Worm (Caenorhabditis elegans) whole organism, early embryonic: ENCODE measurements around the gene moma-1.

ENCODE experiments used
- B0310.2 ChIP-seq: sonication (generic microtip); optimal IDR thresholded peaks from 2 replicates; lab custom pipeline; 2016; ENCODE audit warnings: mild to moderate bottlenecking, missing genetic modification characterization, missing compliant biosample characterization
- F13C5.2 ChIP-seq: sonication (generic microtip); optimal IDR thresholded peaks from 2 replicates; lab custom pipeline; 2017; ENCODE audit warnings: mild to moderate bottlenecking, missing genetic modification characterization, inconsistent platforms, missing compliant biosample characterization
- aly-1 ChIP-seq: sonication (generic microtip); optimal IDR thresholded peaks from 2 replicates; lab custom pipeline; 2016; ENCODE audit warnings: missing genetic modification characterization, missing compliant biosample characterization
- ama-1 ChIP-seq: fragments of 150-350 bp; optimal IDR thresholded peaks from 2 replicates; lab custom pipeline; 2014
- ceh-13 ChIP-seq: fragments of 200-800 bp; sonication (Bioruptor generic); optimal IDR thresholded peaks from 2 replicates; lab custom pipeline; 2018; ENCODE audit warnings: mild to moderate bottlenecking, missing genetic modification characterization, missing compliant biosample characterization
- ceh-36 ChIP-seq: sonication (generic microtip); optimal IDR thresholded peaks from 2 replicates; lab custom pipeline; 2016; ENCODE audit warnings: missing genetic modification characterization, inconsistent platforms, missing compliant biosample characterization
- ets-7 ChIP-seq: sonication (generic microtip); optimal IDR thresholded peaks from 2 replicates; lab custom pipeline; 2016; ENCODE audit warnings: missing genotype, missing genetic modification characterization, missing compliant biosample characterization
- flt-1 ChIP-seq: fragments of 200-800 bp; sonication (Bioruptor generic); IDR thresholded peaks from 2 replicates; pipeline ENCODE4 v1.3.6; 2022; ENCODE audit warnings: missing genetic modification characterization, missing compliant biosample characterization
- hmbx-1 ChIP-seq: sonication (generic microtip); optimal IDR thresholded peaks from 2 replicates; lab custom pipeline; 2016; ENCODE audit warnings: mild to moderate bottlenecking, missing genetic modification characterization, missing compliant biosample characterization
- hmg-4 ChIP-seq: fragments of 200-800 bp; sonication (Bioruptor generic); optimal IDR thresholded peaks from 2 replicates; lab custom pipeline; 2018; ENCODE audit warnings: mild to moderate bottlenecking, missing genetic modification characterization, missing compliant biosample characterization
- hnd-1 ChIP-seq: sonication (generic microtip); optimal IDR thresholded peaks from 2 replicates; lab custom pipeline; 2016; ENCODE audit warnings: missing genetic modification characterization, missing compliant biosample characterization
- pes-1 ChIP-seq: fragments of 200-800 bp; sonication (Bioruptor generic); IDR thresholded peaks from 2 replicates; pipeline ENCODE4 v1.3.6; 2022; ENCODE audit warnings: missing genetic modification reagents, missing genetic modification characterization, missing compliant biosample characterization
- scrt-1 ChIP-seq: fragments of 200-800 bp; sonication (Bioruptor generic); IDR thresholded peaks from 2 replicates; pipeline ENCODE4 v1.3.6; 2022; ENCODE audit warnings: missing genetic modification characterization, missing compliant biosample characterization
- sea-1 ChIP-seq: fragments of 200-800 bp; sonication (Bioruptor generic); conservative IDR thresholded peaks from 2 replicates; pipeline ENCODE4 v1.3.6; 2022; ENCODE audit warnings: missing genetic modification characterization, missing compliant biosample characterization
- tbx-11 ChIP-seq: fragments of 200-800 bp; sonication (Bioruptor generic); IDR thresholded peaks from 2 replicates; pipeline ENCODE4 v1.3.6; 2022; ENCODE audit warnings: missing genetic modification characterization, missing compliant biosample characterization
- tbx-37 ChIP-seq: fragments of 200-800 bp; sonication (Bioruptor generic); conservative IDR thresholded peaks from 2 replicates; pipeline ENCODE4 v1.3.6; 2022; ENCODE audit warnings: missing genetic modification reagents, missing genetic modification characterization, missing compliant biosample characterization
- tra-4 ChIP-seq: sonication (generic microtip); optimal IDR thresholded peaks from 2 replicates; lab custom pipeline; 2017; ENCODE audit warnings: missing genetic modification characterization, missing compliant biosample characterization

moma-1 gene

ce11 chrIII:852296-852695 lies at the start of gene moma-1:
Gene moma-1 (minus strand): TSS chrIII:852396.
- no peak for TF ChIP-seq tbx-11 (GFP tag; lab: Robert Waterston, UW)
- no peak for TF ChIP-seq hnd-1
- no peak for TF ChIP-seq pes-1 (GFP tag; lab: Robert Waterston, UW)
- TF ChIP-seq ets-7 = no peak

- TF ChIP-seq B0310.2 (tag; lab: Kevin White, UChicago) (no peak), scrt-1 (GFP tag; lab: Robert Waterston, UW) (no peak), tbx-37 (GFP tag; lab: Robert Waterston, UW) (no peak), ceh-36 (tag; lab: Kevin White, UChicago) (no peak), ama-1 (no peak), F13C5.2 (no peak), pes-1 (GFP tag; lab: Robert Waterston, UW) (no peak), flt-1 (GFP tag; lab: Robert Waterston, UW) (no peak), tbx-11 (GFP tag; lab: Robert Waterston, UW) (no peak), ceh-13 (GFP tag; lab: Kevin White, UChicago) (no peak), ets-7 (no peak), hmbx-1 (tag; lab: Kevin White, UChicago) (no peak), hmg-4 (GFP tag; lab: Kevin White, UChicago) (no peak)
These were observed 49.5 kb upstream of the moma-1 start for ce11 chrIII:901600-902250.

ce11 chrIII:901148-901547 lies 49.0 kb upstream of the moma-1 start, which contains the start of gene sucl-2:
Gene sucl-2 (minus strand): TSS chrIII:901412.
- no peak for TF ChIP-seq ets-7

- TF ChIP-seq sea-1 (GFP tag; lab: Robert Waterston, UW) (no peak), ets-7 (no peak), tra-4 (tag; lab: Kevin White, UChicago) (no peak), tbx-11 (GFP tag; lab: Robert Waterston, UW) (no peak)
These were observed 47.9 kb upstream of the moma-1 start for ce11 chrIII:900134-900533.

ce11 chrIII:896904-897303 lies 44.7 kb upstream of the moma-1 start:
- no peak for TF ChIP-seq aly-1 (tag; lab: Kevin White, UChicago)
- no peak for TF ChIP-seq ceh-36 (tag; lab: Kevin White, UChicago)
- no peak for TF ChIP-seq flt-1 (GFP tag; lab: Robert Waterston, UW)
- TF ChIP-seq B0310.2 (tag; lab: Kevin White, UChicago) = no peak
- no peak for TF ChIP-seq pes-1 (GFP tag; lab: Robert Waterston, UW)
- TF ChIP-seq scrt-1 (GFP tag; lab: Robert Waterston, UW) = no peak
- TF ChIP-seq ceh-13 (GFP tag; lab: Kevin White, UChicago) = no peak
- no peak for TF ChIP-seq ama-1
- TF ChIP-seq tbx-11 (GFP tag; lab: Robert Waterston, UW) = no peak
- TF ChIP-seq tbx-37 (GFP tag; lab: Robert Waterston, UW) = no peak
- no peak for TF ChIP-seq sea-1 (GFP tag; lab: Robert Waterston, UW)
- no peak for TF ChIP-seq ets-7
- no peak for TF ChIP-seq hmbx-1 (tag; lab: Kevin White, UChicago)
- TF ChIP-seq tra-4 (tag; lab: Kevin White, UChicago) = no peak
- TF ChIP-seq F13C5.2 = no peak

ce11 chrIII:895525-895924 lies 43.3 kb upstream of the moma-1 start, which contains the start of the genes ztf-18 and F23H11.2:
Gene ztf-18 (minus strand): TSS chrIII:895712.
Gene F23H11.2 (plus strand): TSS chrIII:895747.
- TF ChIP-seq tra-4 (tag; lab: Kevin White, UChicago) (no peak), ceh-13 (GFP tag; lab: Kevin White, UChicago) (no peak)

ce11 chrIII:891014-891413 lies 38.8 kb upstream of the moma-1 start, which contains the start of gene T24C4.10:
Gene T24C4.10 (minus strand): TSS chrIII:891243.
- no peak for TF ChIP-seq ceh-36 (tag; lab: Kevin White, UChicago)
- no peak for TF ChIP-seq tra-4 (tag; lab: Kevin White, UChicago)
- no peak for TF ChIP-seq pes-1 (GFP tag; lab: Robert Waterston, UW)
- TF ChIP-seq tbx-11 (GFP tag; lab: Robert Waterston, UW) = no peak
- no peak for TF ChIP-seq hmbx-1 (tag; lab: Kevin White, UChicago)
- no peak for TF ChIP-seq scrt-1 (GFP tag; lab: Robert Waterston, UW)
- TF ChIP-seq sea-1 (GFP tag; lab: Robert Waterston, UW) = no peak
- no peak for TF ChIP-seq aly-1 (tag; lab: Kevin White, UChicago)
- TF ChIP-seq ets-7 = no peak
- TF ChIP-seq F13C5.2 = no peak
- no peak for TF ChIP-seq hnd-1
- no peak for TF ChIP-seq ceh-13 (GFP tag; lab: Kevin White, UChicago)

- no peak for TF ChIP-seq hmg-4 (GFP tag; lab: Kevin White, UChicago)
- TF ChIP-seq hnd-1 = no peak
- TF ChIP-seq sea-1 (GFP tag; lab: Robert Waterston, UW) = no peak
- no peak for TF ChIP-seq flt-1 (GFP tag; lab: Robert Waterston, UW)
- no peak for TF ChIP-seq hmbx-1 (tag; lab: Kevin White, UChicago)
- TF ChIP-seq ama-1 = no peak
- no peak for TF ChIP-seq ceh-36 (tag; lab: Kevin White, UChicago)
- no peak for TF ChIP-seq tbx-37 (GFP tag; lab: Robert Waterston, UW)
- TF ChIP-seq ceh-13 (GFP tag; lab: Kevin White, UChicago) = no peak
- TF ChIP-seq scrt-1 (GFP tag; lab: Robert Waterston, UW) = no peak
- no peak for TF ChIP-seq B0310.2 (tag; lab: Kevin White, UChicago)
- TF ChIP-seq tra-4 (tag; lab: Kevin White, UChicago) = no peak
- no peak for TF ChIP-seq tbx-11 (GFP tag; lab: Robert Waterston, UW)
- TF ChIP-seq aly-1 (tag; lab: Kevin White, UChicago) = no peak
These were observed 36.9 kb upstream of the moma-1 start for ce11 chrIII:888983-889549.
